Worm (Caenorhabditis elegans) whole organism, late embryonic: ENCODE data around the gene acl-8.
A peak's percentile ranks its signal among the peaks of the same experiment; 100 is the strongest.

ENCODE experiments used
- C08G9.2 ChIP-seq: sonication (generic microtip); optimal IDR thresholded peaks from 2 replicates; lab custom pipeline; 2016; ENCODE audit warnings: mild to moderate bottlenecking, missing genetic modification characterization, moderate library complexity, missing compliant biosample characterization
- C38D4.7 ChIP-seq: fragments of 200-800 bp; sonication (Bioruptor generic); optimal IDR thresholded peaks from 2 replicates; lab custom pipeline; 2018; ENCODE audit warnings: mild to moderate bottlenecking, missing genetic modification characterization, moderate library complexity, missing compliant biosample characterization
- K02D7.2 ChIP-seq: sonication (generic microtip); optimal IDR thresholded peaks from 2 replicates; lab custom pipeline; 2017; ENCODE audit warnings: mild to moderate bottlenecking, missing genetic modification characterization, missing compliant biosample characterization
- K09A11.1 ChIP-seq: sonication (generic microtip); optimal IDR thresholded peaks from 2 replicates; lab custom pipeline; 2017; ENCODE audit warnings: antibody characterized with exemption, mild to moderate bottlenecking, missing genetic modification characterization, missing compliant biosample characterization; ENCODE audit not compliant: insufficient read depth
- ahr-1 ChIP-seq: sonication (generic microtip); optimal IDR thresholded peaks from 2 replicates; lab custom pipeline; 2016; ENCODE audit warnings: missing genetic modification characterization, missing compliant biosample characterization
- ceh-18 ChIP-seq: sonication (generic microtip); optimal IDR thresholded peaks from 2 replicates; lab custom pipeline; 2016; ENCODE audit warnings: missing genetic modification characterization, missing compliant biosample characterization
- ceh-2 ChIP-seq: sonication (generic microtip); optimal IDR thresholded peaks from 2 replicates; lab custom pipeline; 2016; ENCODE audit warnings: missing genotype, missing genetic modification characterization, missing compliant biosample characterization
- ceh-30 ChIP-seq: fragments of 150-350 bp; optimal IDR thresholded peaks from 2 replicates; lab custom pipeline; 2014; ENCODE audit warnings: missing biosample characterization, missing genetic modification characterization
- ceh-31 ChIP-seq: sonication (generic microtip); optimal IDR thresholded peaks from 2 replicates; lab custom pipeline; 2016; ENCODE audit warnings: missing genetic modification characterization, missing compliant biosample characterization
- ceh-34 ChIP-seq: sonication (generic microtip); optimal IDR thresholded peaks from 2 replicates; lab custom pipeline; 2016; ENCODE audit warnings: mild to moderate bottlenecking, missing genetic modification characterization, missing compliant biosample characterization
- ceh-45 ChIP-seq: fragments of 200-800 bp; sonication (Bioruptor generic); IDR thresholded peaks from 2 replicates; pipeline ENCODE4 v1.3.6; 2022; ENCODE audit warnings: missing genetic modification reagents, missing genetic modification characterization, missing compliant biosample characterization
- ceh-6 ChIP-seq: fragments of 200-800 bp; sonication (Bioruptor generic); optimal IDR thresholded peaks from 2 replicates; lab custom pipeline; 2018; ENCODE audit warnings: mild to moderate bottlenecking, missing genetic modification characterization, missing compliant biosample characterization
- ceh-9 ChIP-seq: sonication (generic microtip); optimal IDR thresholded peaks from 2 replicates; lab custom pipeline; 2016; ENCODE audit warnings: mild to moderate bottlenecking, missing genetic modification characterization, inconsistent platforms, missing compliant biosample characterization
- dve-1 ChIP-seq: sonication (generic microtip); optimal IDR thresholded peaks from 2 replicates; lab custom pipeline; 2017; ENCODE audit warnings: antibody characterized with exemption, mild to moderate bottlenecking, missing genetic modification characterization, missing compliant biosample characterization
- elt-2 ChIP-seq: sonication (generic microtip); optimal IDR thresholded peaks from 2 replicates; lab custom pipeline; 2016; ENCODE audit warnings: missing genetic modification reagents, missing genetic modification characterization, missing compliant biosample characterization
- ets-4 ChIP-seq: sonication (generic microtip); optimal IDR thresholded peaks from 2 replicates; lab custom pipeline; 2016; ENCODE audit warnings: missing genetic modification characterization, missing compliant biosample characterization
- eyg-1 ChIP-seq: sonication (generic microtip); optimal IDR thresholded peaks from 2 replicates; lab custom pipeline; 2016; ENCODE audit warnings: missing genotype, missing genetic modification characterization, missing compliant biosample characterization
- fkh-10 ChIP-seq: fragments of 150-350 bp; optimal IDR thresholded peaks from 2 replicates; lab custom pipeline; 2014; ENCODE audit warnings: missing biosample characterization, missing genetic modification reagents, missing genetic modification characterization
- gmeb-2 ChIP-seq: sonication (generic microtip); optimal IDR thresholded peaks from 2 replicates; lab custom pipeline; 2016; ENCODE audit warnings: missing genetic modification characterization, inconsistent platforms, missing compliant biosample characterization
- hlh-13 ChIP-seq: fragments of 200-800 bp; sonication (Bioruptor generic); optimal IDR thresholded peaks from 2 replicates; lab custom pipeline; 2018; ENCODE audit warnings: mild to moderate bottlenecking, missing genetic modification characterization, missing compliant biosample characterization
- hlh-15 ChIP-seq: sonication (generic microtip); optimal IDR thresholded peaks from 2 replicates; lab custom pipeline; 2016; ENCODE audit warnings: missing genetic modification characterization, missing compliant biosample characterization
- hlh-30 ChIP-seq: sonication (generic microtip); optimal IDR thresholded peaks from 2 replicates; lab custom pipeline; 2017; ENCODE audit warnings: antibody characterized with exemption, missing genetic modification characterization, missing compliant biosample characterization; ENCODE audit not compliant: insufficient read depth
- hlh-6 ChIP-seq: sonication (generic microtip); optimal IDR thresholded peaks from 2 replicates; lab custom pipeline; 2016; ENCODE audit warnings: missing genotype, missing genetic modification characterization, missing compliant biosample characterization
- lin-11 ChIP-seq: fragments of 200-800 bp; sonication (Bioruptor generic); optimal IDR thresholded peaks from 2 replicates; lab custom pipeline; 2018; ENCODE audit warnings: mild to moderate bottlenecking, missing genetic modification characterization, missing compliant biosample characterization
- madf-2 ChIP-seq: sonication (generic microtip); optimal IDR thresholded peaks from 2 replicates; lab custom pipeline; 2017; ENCODE audit warnings: missing genetic modification characterization, missing compliant biosample characterization
- nhr-232 ChIP-seq: sonication (generic microtip); optimal IDR thresholded peaks from 2 replicates; lab custom pipeline; 2016; ENCODE audit warnings: missing genetic modification characterization, missing compliant biosample characterization
- npax-4 ChIP-seq: sonication (generic microtip); optimal IDR thresholded peaks from 2 replicates; lab custom pipeline; 2016; ENCODE audit warnings: missing genetic modification characterization, missing compliant biosample characterization
- odd-2 ChIP-seq: sonication (generic microtip); optimal IDR thresholded peaks from 2 replicates; lab custom pipeline; 2017; ENCODE audit warnings: antibody characterized with exemption, mild to moderate bottlenecking, missing genetic modification characterization, missing compliant biosample characterization
- pat-9 ChIP-seq: fragments of 200-800 bp; sonication (Bioruptor generic); optimal IDR thresholded peaks from 2 replicates; lab custom pipeline; 2018; ENCODE audit warnings: mild to moderate bottlenecking, missing genetic modification characterization, moderate library complexity, missing compliant biosample characterization
- pax-1 ChIP-seq: fragments of 150-350 bp; optimal IDR thresholded peaks from 2 replicates; lab custom pipeline; 2014; ENCODE audit warnings: missing biosample characterization, missing genetic modification characterization
- pros-1 ChIP-seq: fragments of 150-350 bp; optimal IDR thresholded peaks from 2 replicates; lab custom pipeline; 2014; ENCODE audit warnings: missing biosample characterization, missing genetic modification reagents, missing genetic modification characterization
- ref-2 ChIP-seq: sonication (generic microtip); optimal IDR thresholded peaks from 2 replicates; lab custom pipeline; 2016; ENCODE audit warnings: missing genetic modification characterization, missing compliant biosample characterization
- sdc-2 ChIP-seq: sonication (generic microtip); optimal IDR thresholded peaks from 2 replicates; lab custom pipeline; 2016; ENCODE audit warnings: missing genotype, missing genetic modification characterization, missing compliant biosample characterization
- sox-4 ChIP-seq: sonication (generic microtip); optimal IDR thresholded peaks from 2 replicates; lab custom pipeline; 2017; ENCODE audit warnings: mild to moderate bottlenecking, missing genetic modification characterization, inconsistent platforms, missing compliant biosample characterization
- tbx-2 ChIP-seq: sonication (generic microtip); optimal IDR thresholded peaks from 2 replicates; lab custom pipeline; 2016; ENCODE audit warnings: missing genetic modification characterization, missing compliant biosample characterization
- tbx-7 ChIP-seq: sonication (generic microtip); optimal IDR thresholded peaks from 2 replicates; lab custom pipeline; 2016; ENCODE audit warnings: missing genotype, missing genetic modification characterization, missing compliant biosample characterization
- ttx-3 ChIP-seq: sonication (generic microtip); optimal IDR thresholded peaks from 2 replicates; lab custom pipeline; 2016; ENCODE audit warnings: missing genetic modification reagents, missing genetic modification characterization, missing compliant biosample characterization
- unc-42 ChIP-seq: sonication (generic microtip); optimal IDR thresholded peaks from 2 replicates; lab custom pipeline; 2016; ENCODE audit warnings: missing genotype, missing genetic modification characterization, missing compliant biosample characterization
- unc-55 ChIP-seq: sonication (generic microtip); optimal IDR thresholded peaks from 2 replicates; lab custom pipeline; 2017; ENCODE audit warnings: missing biosample characterization, missing genetic modification reagents, missing genetic modification characterization
- unc-86 ChIP-seq: sonication (generic microtip); optimal IDR thresholded peaks from 2 replicates; lab custom pipeline; 2016; ENCODE audit warnings: missing genetic modification characterization, missing compliant biosample characterization
- zip-5 ChIP-seq: sonication (generic microtip); optimal IDR thresholded peaks from 2 replicates; lab custom pipeline; 2016; ENCODE audit warnings: missing genetic modification characterization, missing compliant biosample characterization

acl-8 gene

DNA sequence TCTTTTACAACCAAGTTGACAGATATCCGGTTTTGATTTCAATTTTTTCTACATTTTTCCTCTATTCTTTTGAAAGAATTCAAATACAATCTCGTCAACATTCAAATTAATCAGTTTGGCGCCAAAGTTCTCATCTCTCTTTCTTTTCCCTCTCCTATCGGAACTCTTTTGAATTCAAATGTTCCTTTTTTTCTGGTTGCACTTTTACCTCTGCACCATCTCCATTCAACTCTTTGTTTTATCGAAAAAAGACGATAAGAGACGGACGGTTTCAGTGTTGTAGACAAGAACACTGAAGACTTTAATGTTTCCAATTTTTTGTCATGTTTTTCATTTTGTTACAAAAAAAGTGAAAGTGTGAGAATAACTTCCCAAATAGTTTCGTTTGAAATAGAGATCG, 25.4 kb downstream of the acl-8 start:
- TF ChIP-seq ahr-1 (tag; lab: Kevin White, UChicago): no peak
- no peak for TF ChIP-seq sox-4 (tag; lab: Kevin White, UChicago)
- no peak for TF ChIP-seq pros-1
- TF ChIP-seq C08G9.2 (tag; lab: Kevin White, UChicago): no peak
- no peak for TF ChIP-seq K02D7.2 (tag; lab: Kevin White, UChicago)
- no peak for TF ChIP-seq unc-86 (tag; lab: Kevin White, UChicago)
- TF ChIP-seq ceh-2 (tag; lab: Kevin White, UChicago): no peak
- TF ChIP-seq ceh-6 (GFP tag; lab: Kevin White, UChicago): no peak
- no peak for TF ChIP-seq tbx-7 (tag; lab: Kevin White, UChicago)
- no peak for TF ChIP-seq dve-1 (tag; lab: Kevin White, UChicago)
- no peak for TF ChIP-seq nhr-232
- no peak for TF ChIP-seq hlh-15 (tag; lab: Kevin White, UChicago)
- no peak for TF ChIP-seq lin-11 (tag; lab: Kevin White, UChicago)
- no peak for TF ChIP-seq gmeb-2 (tag; lab: Kevin White, UChicago)
- no peak for TF ChIP-seq pax-1 (tag; lab: Kevin White, UChicago)
- TF ChIP-seq fkh-10 (GFP tag; lab: Kevin White, UChicago): no peak
- no peak for TF ChIP-seq K09A11.1 (tag; lab: Kevin White, UChicago)
- TF ChIP-seq hlh-6 (tag; lab: Kevin White, UChicago): no peak
- TF ChIP-seq elt-2 (tag; lab: Kevin White, UChicago): no peak
- TF ChIP-seq hlh-13 (GFP tag; lab: Kevin White, UChicago): no peak
- TF ChIP-seq, all 69 proteins: peak for 0

DNA sequence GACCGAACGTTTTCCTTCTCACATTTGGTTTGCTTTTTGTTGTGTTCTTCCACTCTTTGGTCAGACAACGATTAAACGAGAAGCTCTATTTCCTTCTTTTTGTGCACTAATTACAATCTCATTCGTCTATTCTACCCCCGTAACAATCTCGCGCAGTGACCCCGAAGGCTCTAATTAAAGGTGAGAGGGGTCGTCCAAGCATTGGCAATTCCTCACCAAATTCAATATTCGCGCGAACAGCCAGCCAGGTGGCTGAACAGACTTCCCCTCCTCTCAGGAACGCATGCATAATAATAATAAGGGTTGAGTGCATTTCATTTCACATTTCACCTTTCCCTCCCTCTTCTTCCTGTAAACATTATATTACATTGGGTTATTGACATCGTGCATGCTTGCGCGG, 34.4 kb downstream of the acl-8 start:
- TF ChIP-seq ahr-1 (tag; lab: Kevin White, UChicago): no peak
- no peak for TF ChIP-seq ets-4 (tag; lab: Kevin White, UChicago)
- no peak for TF ChIP-seq C38D4.7
- no peak for TF ChIP-seq odd-2 (tag; lab: Kevin White, UChicago)
- TF ChIP-seq tbx-2 (tag; lab: Kevin White, UChicago): peak; percentile 45
- no peak for TF ChIP-seq sdc-2
- no peak for TF ChIP-seq zip-5 (tag; lab: Kevin White, UChicago)
- TF ChIP-seq ref-2 (tag; lab: Kevin White, UChicago): peak; percentile 14
- TF ChIP-seq nhr-232: no peak
- no peak for TF ChIP-seq ceh-45
- TF ChIP-seq npax-4 (tag; lab: Kevin White, UChicago): no peak
- TF ChIP-seq ceh-31 (tag; lab: Kevin White, UChicago): peak; percentile 62
- TF ChIP-seq unc-55 (GFP tag; lab: Kevin White, UChicago): no peak
- peak; percentile 6 for TF ChIP-seq unc-42 (tag; lab: Kevin White, UChicago)
- TF ChIP-seq ceh-30: no peak
- TF ChIP-seq ceh-2 (tag; lab: Kevin White, UChicago): no peak
- TF ChIP-seq ceh-34 (tag; lab: Kevin White, UChicago): no peak
- no peak for TF ChIP-seq C08G9.2 (tag; lab: Kevin White, UChicago)
- no peak for TF ChIP-seq ceh-18 (tag; lab: Kevin White, UChicago)

DNA sequence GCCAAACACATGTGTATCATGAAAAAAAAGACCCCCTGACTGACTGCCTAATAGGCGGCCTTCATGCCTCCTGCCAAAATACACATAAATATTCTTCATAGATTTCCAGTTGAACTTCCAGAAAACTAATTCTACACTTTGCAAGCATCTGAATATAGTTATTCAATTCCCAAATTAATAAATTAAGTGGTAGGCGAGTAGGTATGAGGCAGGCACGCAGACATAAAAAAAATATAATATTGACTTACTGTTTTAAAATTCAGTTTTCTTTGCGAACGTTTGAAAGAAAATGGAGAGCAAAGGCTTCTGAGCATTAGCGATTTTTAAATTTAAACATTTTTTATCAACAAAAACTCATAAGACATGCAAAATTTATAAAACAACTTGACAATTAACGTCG, 37.2 kb downstream of the acl-8 start:
- TF ChIP-seq ceh-9 (no peak), nhr-232 (no peak), ceh-45 (no peak), unc-42 (tag; lab: Kevin White, UChicago) (no peak), pat-9 (tag; lab: Kevin White, UChicago) (no peak), hlh-30 (tag; lab: Kevin White, UChicago) (no peak), sdc-2 (no peak), tbx-7 (tag; lab: Kevin White, UChicago) (no peak), sox-4 (tag; lab: Kevin White, UChicago) (no peak), madf-2 (no peak), eyg-1 (tag; lab: Kevin White, UChicago) (no peak), fkh-10 (GFP tag; lab: Kevin White, UChicago) (no peak), ttx-3 (tag; lab: Kevin White, UChicago) (no peak), ets-4 (tag; lab: Kevin White, UChicago) (no peak), npax-4 (tag; lab: Kevin White, UChicago) (no peak), elt-2 (tag; lab: Kevin White, UChicago) (no peak)
- TF ChIP-seq, all 69 proteins: peak for 0
